Fruit fly (Drosophila melanogaster) Kc167 (cell line): Measurements from ENCODE around the gene Sodh1.

Experiments used
- Myc ChIP-seq: fragments of >200 bp; optimal IDR thresholded peaks from 2 replicates; lab custom pipeline; 2017; ENCODE audit warnings: missing external identifiers
- Sin3A ChIP-seq: fragments of >200 bp; optimal IDR thresholded peaks from 2 replicates; lab custom pipeline; 2018; ENCODE audit warnings: missing external identifiers

- no peak for TF ChIP-seq Myc
- TF ChIP-seq Sin3A (lab: Kevin White, UChicago) = no peak
These were observed 23.6 kb upstream of the Sodh1 start for dm6 chr3R:7028554-7028953.
